Fruit fly (Drosophila melanogaster) whole organism, embryonic: ENCODE results near the gene CG44001.
A peak's percentile ranks its signal among the peaks of the same experiment; 100 is the strongest.

Source experiments
- CG10366 ChIP-seq: fragments of 200-800 bp; sonication (Bioruptor generic); IDR thresholded peaks from 2 replicates; pipeline ENCODE4 v1.3.6; 2022; ENCODE audit warnings: missing biosample characterization, missing genetic modification characterization
- CG10543 ChIP-seq: fragments of 200-800 bp; sonication (Bioruptor generic); optimal IDR thresholded peaks from 3 replicates; lab custom pipeline; 2017; ENCODE audit warnings: missing biosample characterization, mild to moderate bottlenecking, missing genetic modification characterization, moderate library complexity
- CG11398 ChIP-seq: fragments of 200-800 bp; sonication (Bioruptor generic); optimal IDR thresholded peaks from 2 replicates; lab custom pipeline; 2016; ENCODE audit warnings: missing biosample characterization, missing genetic modification characterization
- CG13123 ChIP-seq: fragments of 200-800 bp; sonication (Bioruptor generic); optimal IDR thresholded peaks from 2 replicates; lab custom pipeline; 2016; ENCODE audit warnings: missing biosample characterization, missing genetic modification characterization
- CG13287 ChIP-seq: fragments of 200-800 bp; sonication (Bioruptor generic); IDR thresholded peaks from 2 replicates; pipeline ENCODE4 v1.3.6; 2022; ENCODE audit warnings: missing biosample characterization, missing genetic modification characterization; ENCODE audit not compliant: partially characterized antibody
- CG13296 ChIP-seq: fragments of 200-800 bp; sonication (Bioruptor generic); optimal IDR thresholded peaks from 3 replicates; lab custom pipeline; 2018; ENCODE audit warnings: missing biosample characterization, mild to moderate bottlenecking, missing genetic modification characterization
- CG15479 ChIP-seq: fragments of 200-800 bp; sonication (Bioruptor generic); optimal IDR thresholded peaks from 3 replicates; lab custom pipeline; 2019; ENCODE audit warnings: missing biosample characterization, mild to moderate bottlenecking, missing genetic modification characterization, moderate library complexity
- CG1603 ChIP-seq: fragments of 200-800 bp; sonication (Bioruptor generic); optimal IDR thresholded peaks from 2 replicates; lab custom pipeline; 2019; ENCODE audit warnings: missing biosample characterization, mild to moderate bottlenecking, missing genetic modification characterization, moderate library complexity
- CG16815 ChIP-seq: fragments of 200-800 bp; sonication (Bioruptor generic); optimal IDR thresholded peaks from 3 replicates; lab custom pipeline; 2017; ENCODE audit warnings: missing biosample characterization, mild to moderate bottlenecking, missing genetic modification characterization
- CG17385 ChIP-seq: fragments of 200-800 bp; sonication (Bioruptor generic); optimal IDR thresholded peaks from 3 replicates; lab custom pipeline; 2018; ENCODE audit warnings: missing biosample characterization, mild to moderate bottlenecking, missing genetic modification characterization
- CG3163 ChIP-seq: fragments of 200-800 bp; sonication (Bioruptor generic); optimal IDR thresholded peaks from 3 replicates; lab custom pipeline; 2016; ENCODE audit warnings: missing biosample characterization, missing genetic modification characterization
- CG3281 ChIP-seq: fragments of 200-800 bp; sonication (Bioruptor generic); optimal IDR thresholded peaks from 3 replicates; lab custom pipeline; 2017; ENCODE audit warnings: missing biosample characterization, mild to moderate bottlenecking, missing genetic modification characterization
- CG4282 ChIP-seq: fragments of 200-800 bp; sonication (Bioruptor generic); optimal IDR thresholded peaks from 2 replicates; lab custom pipeline; 2016; ENCODE audit warnings: missing biosample characterization, missing genetic modification characterization
- CG4424 ChIP-seq: fragments of 200-800 bp; sonication (Bioruptor generic); optimal IDR thresholded peaks from 3 replicates; lab custom pipeline; 2016; ENCODE audit warnings: missing biosample characterization, missing genetic modification characterization
- Doc2 ChIP-seq: fragments of 200-800 bp; sonication (Bioruptor generic); IDR thresholded peaks from 2 replicates; pipeline ENCODE4 v1.3.6; 2022; ENCODE audit warnings: missing biosample characterization, missing genetic modification characterization
- Ets65A ChIP-seq: fragments of 200-800 bp; sonication (Bioruptor generic); peaks from one replicate; lab custom pipeline; 2016; ENCODE audit warnings: missing biosample characterization, missing genetic modification characterization
- Hmr ChIP-seq: fragments of 200-800 bp; sonication (Bioruptor generic); optimal IDR thresholded peaks from 3 replicates; lab custom pipeline; 2017; ENCODE audit warnings: mild to moderate bottlenecking, missing biosample characterization, missing genetic modification reagents, missing genetic modification characterization
- MBD-R2 ChIP-seq: fragments of 200-800 bp; sonication (Bioruptor generic); IDR thresholded peaks from 2 replicates; pipeline ENCODE4 v1.3.6; 2022; ENCODE audit warnings: missing biosample characterization, missing genetic modification characterization
- Myb ChIP-seq: fragments of 200-800 bp; sonication (Bioruptor generic); optimal IDR thresholded peaks from 2 replicates; lab custom pipeline; 2016; ENCODE audit warnings: missing biosample characterization, missing genetic modification characterization
- Opbp ChIP-seq: fragments of 200-800 bp; sonication (Bioruptor generic); IDR thresholded peaks from 3 replicates; pipeline ENCODE4 v1.3.6; 2022; ENCODE audit warnings: missing biosample characterization, missing genetic modification characterization; ENCODE audit not compliant: partially characterized antibody
- Pdp1 ChIP-seq, 2 experiments: fragments of 200-800 bp; sonication (Bioruptor generic); optimal IDR thresholded peaks; 3 replicates each; lab custom pipeline; 2016; ENCODE audit warnings: missing biosample characterization in 2 of 2, missing genetic modification characterization in 2 of 2, mild to moderate bottlenecking in 1 of 2, moderate library complexity in 1 of 2
- Rx ChIP-seq: fragments of 200-800 bp; sonication (Bioruptor generic); IDR thresholded peaks from 2 replicates; pipeline ENCODE4 v1.3.6; 2022; ENCODE audit warnings: missing biosample characterization, missing genetic modification characterization
- Scr ChIP-seq: fragments of 200-800 bp; sonication (Bioruptor generic); IDR thresholded peaks from 2 replicates; pipeline ENCODE4 v1.3.6; 2022; ENCODE audit warnings: missing biosample characterization, missing genetic modification characterization; ENCODE audit not compliant: partially characterized antibody
- Trl ChIP-seq, 3 experiments: fragments of >200 bp in 2 of 3; fragments of 200-800 bp in 1 of 3; sonication (Bioruptor generic) in 1 of 3; optimal IDR thresholded peaks; 2 replicates in 1 of 3; 3 replicates in 2 of 3; lab custom pipeline; 2016 to 2017; ENCODE audit warnings: missing biosample characterization in 1 of 3, missing genetic modification characterization in 1 of 3
- Vsx1 ChIP-seq: fragments of 200-800 bp; sonication (Bioruptor generic); optimal IDR thresholded peaks from 2 replicates; lab custom pipeline; 2017; ENCODE audit warnings: missing biosample characterization, mild to moderate bottlenecking, missing genetic modification characterization, missing genetic modification reagents
- aop ChIP-seq: fragments of 200-800 bp; sonication (Bioruptor generic); IDR thresholded peaks from 2 replicates; pipeline ENCODE4 v1.3.6; 2022; ENCODE audit warnings: missing biosample characterization, missing genetic modification characterization
- chinmo ChIP-seq: fragments of 200-800 bp; sonication (Bioruptor generic); IDR thresholded peaks from 4 replicates; pipeline ENCODE4 v1.3.6; 2022; ENCODE audit warnings: missing biosample characterization, missing genetic modification characterization; ENCODE audit not compliant: partially characterized antibody
- corto ChIP-seq: fragments of 200-800 bp; sonication (Bioruptor generic); optimal IDR thresholded peaks from 2 replicates; lab custom pipeline; 2016; ENCODE audit warnings: missing biosample characterization, mild to moderate bottlenecking, missing genetic modification characterization, moderate library complexity
- crol ChIP-seq: fragments of 200-800 bp; sonication (Bioruptor generic); IDR thresholded peaks from 2 replicates; pipeline ENCODE4 v1.3.6; 2022; ENCODE audit warnings: missing biosample characterization, missing genetic modification characterization
- danr ChIP-seq: fragments of 200-800 bp; sonication (Bioruptor generic); IDR thresholded peaks from 2 replicates; pipeline ENCODE4 v1.3.6; 2022; ENCODE audit warnings: missing biosample characterization, missing genetic modification characterization
- dati ChIP-seq: fragments of 200-800 bp; sonication (Bioruptor generic); IDR thresholded peaks from 2 replicates; pipeline ENCODE4 v1.3.6; 2022; ENCODE audit warnings: missing biosample characterization, missing genetic modification characterization
- gro ChIP-seq: fragments of 200-800 bp; sonication (Bioruptor generic); optimal IDR thresholded peaks from 2 replicates; lab custom pipeline; 2016; ENCODE audit warnings: missing biosample characterization, missing genetic modification characterization
- hb ChIP-seq: fragments of 200-800 bp; sonication (Bioruptor generic); IDR thresholded peaks from 3 replicates; pipeline ENCODE4 v1.3.6; 2022; ENCODE audit warnings: missing biosample characterization, missing genetic modification characterization; ENCODE audit not compliant: partially characterized antibody
- lmd ChIP-seq: fragments of 200-800 bp; sonication (Bioruptor generic); IDR thresholded peaks from 2 replicates; pipeline ENCODE4 v1.3.6; 2022; ENCODE audit warnings: missing biosample characterization, missing genetic modification characterization
- nau ChIP-seq: fragments of 200-800 bp; sonication (Bioruptor generic); optimal IDR thresholded peaks from 3 replicates; lab custom pipeline; 2017; ENCODE audit warnings: missing biosample characterization, mild to moderate bottlenecking, missing genetic modification characterization, missing genetic modification reagents
- odd ChIP-seq: fragments of 200-800 bp; sonication (Bioruptor generic); optimal IDR thresholded peaks from 2 replicates; lab custom pipeline; 2017; ENCODE audit warnings: missing biosample characterization, mild to moderate bottlenecking, missing genetic modification characterization
- onecut ChIP-seq: fragments of 200-800 bp; sonication (Bioruptor generic); IDR thresholded peaks from 2 replicates; pipeline ENCODE4 v1.3.6; 2022; ENCODE audit warnings: missing biosample characterization, missing genetic modification characterization
- pan ChIP-seq, 4 experiments: fragments of >200 bp in 3 of 4; fragments of 200-800 bp in 1 of 4; sonication (Bioruptor generic) in 1 of 4; optimal IDR thresholded peaks in 3 of 4; IDR thresholded peaks in 1 of 4; 2 replicates each; pipeline versions ENCODE4 v1.3.6 to Lab custom; 2017 to 2022; ENCODE audit warnings: missing biosample characterization in 2 of 4, missing genetic modification characterization in 2 of 4, mixed read lengths in 1 of 4
- prd ChIP-seq, 3 experiments: fragments of >200 bp in 2 of 3; fragments of 200-800 bp in 1 of 3; sonication (Bioruptor generic) in 1 of 3; optimal IDR thresholded peaks in 2 of 3; IDR thresholded peaks in 1 of 3; 2 replicates in 2 of 3; 3 replicates in 1 of 3; pipeline versions ENCODE4 v1.3.6 to Lab custom; 2017 to 2022; ENCODE audit warnings: missing biosample characterization in 1 of 3, missing genetic modification characterization in 1 of 3
- rib ChIP-seq: fragments of 200-800 bp; sonication (Bioruptor generic); IDR thresholded peaks from 2 replicates; pipeline ENCODE4 v1.3.6; 2022; ENCODE audit warnings: missing biosample characterization, missing genetic modification characterization
- sd ChIP-seq: fragments of 200-800 bp; sonication (Bioruptor generic); optimal IDR thresholded peaks from 3 replicates; lab custom pipeline; 2018; ENCODE audit warnings: missing biosample characterization, mild to moderate bottlenecking, missing genetic modification characterization, moderate library complexity
- sens ChIP-seq: fragments of 200-800 bp; sonication (Bioruptor generic); peaks from one replicate; lab custom pipeline; 2016; ENCODE audit warnings: missing biosample characterization, missing genetic modification characterization
- stwl ChIP-seq: fragments of 200-800 bp; sonication (Bioruptor generic); optimal IDR thresholded peaks from 3 replicates; lab custom pipeline; 2018; ENCODE audit warnings: missing biosample characterization, mild to moderate bottlenecking, missing genetic modification characterization, moderate library complexity
- tgo ChIP-seq: fragments of 200-800 bp; sonication (Bioruptor generic); IDR thresholded peaks from 3 replicates; pipeline ENCODE4 v1.3.6; 2022; ENCODE audit warnings: missing biosample characterization, missing genetic modification characterization
- unc-4 ChIP-seq: fragments of 200-800 bp; sonication (Bioruptor generic); IDR thresholded peaks from 2 replicates; pipeline ENCODE4 v1.3.6; 2022; ENCODE audit warnings: missing biosample characterization, missing genetic modification characterization; ENCODE audit not compliant: partially characterized antibody
- zen2 ChIP-seq: fragments of 200-800 bp; sonication (Bioruptor generic); IDR thresholded peaks from 3 replicates; pipeline ENCODE4 v1.3.6; 2022; ENCODE audit warnings: missing biosample characterization, missing genetic modification characterization; ENCODE audit not compliant: partially characterized antibody
- zfh2 ChIP-seq: fragments of 200-800 bp; sonication (Bioruptor generic); optimal IDR thresholded peaks from 2 replicates; lab custom pipeline; 2016; ENCODE audit warnings: missing biosample characterization, missing genetic modification characterization

CG44001 gene

DNA sequence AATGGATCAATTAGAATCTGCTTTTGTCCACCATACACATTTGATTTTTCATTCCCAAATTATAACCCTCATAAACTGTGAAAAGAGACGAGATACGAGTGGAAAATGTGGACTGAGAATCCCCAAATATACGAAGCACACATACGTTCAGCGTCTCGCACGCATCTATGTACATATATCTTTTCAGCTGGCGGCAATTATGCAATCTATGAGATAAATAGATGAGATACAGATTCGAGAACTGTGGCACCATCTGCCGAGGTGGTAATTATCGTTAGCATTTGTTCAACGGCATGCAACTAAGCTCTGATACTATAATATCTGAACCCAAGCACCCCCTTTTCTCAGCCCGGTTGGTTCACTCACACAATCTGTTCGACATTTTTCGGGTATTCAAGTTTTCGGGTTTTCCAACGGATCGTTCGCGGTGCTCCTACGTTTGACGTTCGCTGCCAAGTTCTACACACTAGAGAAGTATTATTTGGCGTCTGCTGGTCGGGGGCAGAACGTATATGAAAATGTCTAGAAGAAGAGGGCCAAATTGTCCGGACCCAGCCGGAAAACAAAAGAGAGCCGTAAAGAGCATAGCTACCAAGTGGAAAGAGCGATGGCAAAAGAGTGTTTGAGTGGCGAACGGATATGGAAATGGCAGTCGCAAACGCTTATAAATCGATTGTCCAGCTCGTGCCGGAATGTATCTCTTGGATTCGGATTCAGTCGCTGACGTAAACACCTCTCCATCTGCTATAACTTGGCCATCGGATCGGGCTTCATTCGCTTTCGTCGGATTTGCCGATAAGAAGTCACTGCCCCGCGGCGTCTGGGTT is 47.8 kb upstream of the CG44001 start (continued):
- TF ChIP-seq CG4424 (GFP tag; lab: Kevin White, UChicago) (no peak), zfh2 (GFP tag; lab: Kevin White, UChicago) (no peak), dati (no peak), Myb (GFP tag; lab: Kevin White, UChicago) (no peak), CG13123 (no peak), CG3163 (GFP tag; lab: Kevin White, UChicago) (peak; percentile 93), hb (GFP tag; lab: Robert Waterston, UW) (no peak), CG13296 (GFP tag; lab: Kevin White, UChicago) (peak; percentile 11), Trl (optimal IDR thresholded peaks at IDR 0.05; lab: Kevin White, UChicago) (peak; percentile 52 to 77), Trl (GFP tag; optimal IDR thresholded peaks at IDR 0.05; lab: Kevin White, UChicago) (no peak), odd (GFP tag; lab: Kevin White, UChicago) (no peak), prd (optimal IDR thresholded peaks at IDR 0.05; lab: Kevin White, UChicago) (no peak), prd (GFP tag; IDR thresholded peaks at IDR 0.05; lab: Robert Waterston, UW) (no peak), Opbp (GFP tag; lab: Robert Waterston, UW) (no peak), crol (GFP tag; lab: Robert Waterston, UW) (no peak), pan (optimal IDR thresholded peaks at IDR 0.05; lab: Kevin White, UChicago) (no peak), pan (GFP tag; optimal IDR thresholded peaks at IDR 0.05 in 1 of 2, IDR thresholded peaks at IDR 0.05 in 1 of 2) (no peak), tgo (no peak), rib (no peak), CG16815 (no peak), CG15479 (GFP tag; lab: Kevin White, UChicago) (peak; percentile 35), Vsx1 (GFP tag; lab: Kevin White, UChicago) (no peak), CG10543 (peak; percentile 33), sd (tag; lab: Kevin White, UChicago) (peak; percentile 86), Doc2 (GFP tag; lab: Robert Waterston, UW) (no peak), stwl (tag; lab: Kevin White, UChicago) (no peak), danr (GFP tag; lab: Robert Waterston, UW) (no peak), Hmr (GFP tag; lab: Kevin White, UChicago) (no peak), aop (GFP tag; lab: Robert Waterston, UW) (no peak), CG13287 (GFP tag; lab: Robert Waterston, UW) (no peak; the same call in 1 of the 2 replicates), Ets65A (no peak), chinmo (GFP tag; lab: Robert Waterston, UW) (0 out of 4 replicates have a peak, but pooled peaks have one; percentile 28), MBD-R2 (GFP tag; lab: Robert Waterston, UW) (no peak), Pdp1 (GFP tag; optimal IDR thresholded peaks at IDR 0.05; lab: Kevin White, UChicago) (peak in 1 of 2 experiments; percentile 95), CG3281 (GFP tag; lab: Kevin White, UChicago) (no peak), CG1603 (tag; lab: Kevin White, UChicago) (no peak), CG10366 (no peak), lmd (GFP tag; lab: Robert Waterston, UW) (no peak), Rx (GFP tag; lab: Robert Waterston, UW) (no peak), sens (peak; percentile 50), onecut (GFP tag; lab: Robert Waterston, UW) (no peak), CG11398 (GFP tag; lab: Kevin White, UChicago) (no peak), CG17385 (GFP tag; lab: Kevin White, UChicago) (peak; percentile 34), unc-4 (GFP tag; lab: Robert Waterston, UW) (no peak), Scr (GFP tag; lab: Robert Waterston, UW) (peak; percentile 22; the same call in 1 of the 2 replicates), nau (GFP tag; lab: Kevin White, UChicago) (no peak), CG4282 (no peak), gro (GFP tag; lab: Kevin White, UChicago) (no peak), zen2 (no peak), corto (GFP tag; lab: Kevin White, UChicago) (no peak)
